Fruit fly (Drosophila melanogaster) whole organism, embryonic: ENCODE results near the gene CG13449.

Experiments used
- Aef1 ChIP-seq: fragments of 200-800 bp; sonication (Bioruptor generic); IDR thresholded peaks from 3 replicates; pipeline ENCODE4 v1.3.6; 2022; ENCODE audit warnings: missing biosample characterization, missing genetic modification characterization
- Awh ChIP-seq: fragments of 200-800 bp; sonication (Bioruptor generic); IDR thresholded peaks from 2 replicates; pipeline ENCODE4, ENCODE4 v1.3.6; 2022; ENCODE audit warnings: missing biosample characterization, missing genetic modification characterization
- B-H1 ChIP-seq: fragments of 200-800 bp; sonication (Bioruptor generic); IDR thresholded peaks from 3 replicates; pipeline ENCODE4 v1.3.6; 2022; ENCODE audit warnings: missing biosample characterization, missing genetic modification characterization
- CG11504 ChIP-seq: fragments of 200-800 bp; sonication (Bioruptor generic); optimal IDR thresholded peaks from 3 replicates; lab custom pipeline; 2019; ENCODE audit warnings: missing biosample characterization, mild to moderate bottlenecking, missing genetic modification characterization, moderate library complexity
- CG12391 ChIP-seq: fragments of 200-800 bp; sonication (Bioruptor generic); optimal IDR thresholded peaks from 3 replicates; lab custom pipeline; 2018; ENCODE audit warnings: missing biosample characterization, mild to moderate bottlenecking, missing genetic modification characterization, moderate library complexity
- CG15479 ChIP-seq: fragments of 200-800 bp; sonication (Bioruptor generic); optimal IDR thresholded peaks from 3 replicates; lab custom pipeline; 2019; ENCODE audit warnings: missing biosample characterization, mild to moderate bottlenecking, missing genetic modification characterization, moderate library complexity
- CG18011 ChIP-seq: fragments of 200-800 bp; sonication (Bioruptor generic); optimal IDR thresholded peaks from 2 replicates; lab custom pipeline; 2017; ENCODE audit warnings: missing biosample characterization, missing genetic modification characterization, mild to moderate bottlenecking, moderate library complexity, missing genotype
- CG18262 ChIP-seq: fragments of 200-800 bp; optimal IDR thresholded peaks from 3 replicates; lab custom pipeline; 2019; ENCODE audit warnings: missing biosample characterization, mild to moderate bottlenecking, missing genetic modification characterization, moderate library complexity
- CG2199 ChIP-seq: fragments of 200-800 bp; sonication (Bioruptor generic); IDR thresholded peaks from 3 replicates; pipeline ENCODE4 v1.3.6; 2022; ENCODE audit warnings: missing biosample characterization, missing genetic modification characterization
- CG31441 ChIP-seq: fragments of 200-800 bp; sonication (Bioruptor generic); IDR thresholded peaks from 2 replicates; pipeline ENCODE4 v1.3.6; 2022; ENCODE audit warnings: missing biosample characterization, missing genetic modification characterization
- CG4360 ChIP-seq: fragments of 200-800 bp; sonication (Bioruptor generic); IDR thresholded peaks from 2 replicates; pipeline ENCODE4 v1.3.6; 2022; ENCODE audit warnings: missing biosample characterization, missing genetic modification characterization
- CG8290 ChIP-seq, 3 experiments: fragments of 200-800 bp; sonication (Bioruptor generic); optimal IDR thresholded peaks; 2 replicates each; lab custom pipeline; 2016 to 2019; ENCODE audit warnings: missing biosample characterization in 3 of 3, missing genetic modification characterization in 3 of 3, mild to moderate bottlenecking in 2 of 3, moderate library complexity in 1 of 3
- CG8388 ChIP-seq: fragments of 200-800 bp; sonication (Bioruptor generic); optimal IDR thresholded peaks from 2 replicates; lab custom pipeline; 2019; ENCODE audit warnings: missing biosample characterization, mild to moderate bottlenecking, missing genetic modification characterization, moderate library complexity
- Chrac-16 ChIP-seq: fragments of 200-800 bp; sonication (Bioruptor generic); optimal IDR thresholded peaks from 3 replicates; lab custom pipeline; 2016; ENCODE audit warnings: missing biosample characterization, missing genetic modification characterization
- CkIIα-i1 ChIP-seq: fragments of 200-800 bp; sonication (Bioruptor generic); IDR thresholded peaks from 2 replicates; pipeline ENCODE4 v1.3.6; 2022; ENCODE audit warnings: missing biosample characterization, missing genetic modification characterization
- D ChIP-seq, 2 experiments: fragments of 200-800 bp in 1 of 2; fragments of >200 bp in 1 of 2; sonication (Bioruptor generic) in 1 of 2; optimal IDR thresholded peaks; 2 replicates in 1 of 2; 3 replicates in 1 of 2; lab custom pipeline; 2017; ENCODE audit warnings: mild to moderate bottlenecking in 1 of 2, missing biosample characterization in 1 of 2, missing genetic modification characterization in 1 of 2, missing genetic modification reagents in 1 of 2
- Dref ChIP-seq: fragments of 200-800 bp; sonication (Bioruptor generic); IDR thresholded peaks from 2 replicates; pipeline ENCODE4 v1.3.6; 2022; ENCODE audit warnings: missing biosample characterization, missing genetic modification characterization
- Fer2 ChIP-seq: fragments of 200-800 bp; sonication (Bioruptor generic); optimal IDR thresholded peaks from 2 replicates; lab custom pipeline; 2018; ENCODE audit warnings: missing biosample characterization, mild to moderate bottlenecking, missing genetic modification characterization, moderate library complexity
- HLH3B ChIP-seq: fragments of 200-800 bp; sonication (Bioruptor generic); IDR thresholded peaks from 2 replicates; pipeline ENCODE4 v1.3.6; 2022; ENCODE audit warnings: missing biosample characterization, missing genetic modification characterization
- Hmr ChIP-seq: fragments of 200-800 bp; sonication (Bioruptor generic); optimal IDR thresholded peaks from 3 replicates; lab custom pipeline; 2017; ENCODE audit warnings: mild to moderate bottlenecking, missing biosample characterization, missing genetic modification reagents, missing genetic modification characterization
- Mes4 ChIP-seq: fragments of 200-800 bp; sonication (Bioruptor generic); optimal IDR thresholded peaks from 2 replicates; lab custom pipeline; 2016; ENCODE audit warnings: missing biosample characterization, missing genetic modification characterization
- Nf-YC ChIP-seq: fragments of 200-800 bp; optimal IDR thresholded peaks from 3 replicates; lab custom pipeline; 2019; ENCODE audit warnings: missing biosample characterization, mild to moderate bottlenecking, missing genetic modification characterization, moderate library complexity
- Optix ChIP-seq: fragments of 200-800 bp; sonication (Bioruptor generic); IDR thresholded peaks from 3 replicates; pipeline ENCODE4 v1.3.6; 2022; ENCODE audit warnings: missing biosample characterization, missing genetic modification characterization
- Sin3A ChIP-seq: fragments of >200 bp; optimal IDR thresholded peaks from 2 replicates; lab custom pipeline; 2018
- TFAM ChIP-seq: fragments of 200-800 bp; sonication (Bioruptor generic); optimal IDR thresholded peaks from 2 replicates; lab custom pipeline; 2017; ENCODE audit warnings: missing biosample characterization, missing genetic modification characterization, inconsistent platforms
- Trl ChIP-seq, 3 experiments: fragments of >200 bp in 2 of 3; fragments of 200-800 bp in 1 of 3; sonication (Bioruptor generic) in 1 of 3; optimal IDR thresholded peaks; 2 replicates in 1 of 3; 3 replicates in 2 of 3; lab custom pipeline; 2016 to 2017; ENCODE audit warnings: missing biosample characterization in 1 of 3, missing genetic modification characterization in 1 of 3
- ac ChIP-seq: fragments of 200-800 bp; sonication (Bioruptor generic); optimal IDR thresholded peaks from 3 replicates; lab custom pipeline; 2017; ENCODE audit warnings: missing biosample characterization, mild to moderate bottlenecking, missing genetic modification characterization
- bsh ChIP-seq, 2 experiments: fragments of 200-800 bp; sonication (Bioruptor generic); optimal IDR thresholded peaks; 2 replicates each; lab custom pipeline; 2017 to 2018; ENCODE audit warnings: mild to moderate bottlenecking in 2 of 2, missing biosample characterization in 2 of 2, missing genetic modification characterization in 2 of 2, moderate library complexity in 1 of 2
- crol ChIP-seq: fragments of 200-800 bp; sonication (Bioruptor generic); IDR thresholded peaks from 2 replicates; pipeline ENCODE4 v1.3.6; 2022; ENCODE audit warnings: missing biosample characterization, missing genetic modification characterization
- emc ChIP-seq: fragments of 200-800 bp; sonication (Bioruptor generic); optimal IDR thresholded peaks from 2 replicates; lab custom pipeline; 2016; ENCODE audit warnings: missing biosample characterization, missing genetic modification characterization
- fu2 ChIP-seq: fragments of 200-800 bp; sonication (Bioruptor generic); optimal IDR thresholded peaks from 2 replicates; lab custom pipeline; 2016; ENCODE audit warnings: missing biosample characterization, missing genetic modification characterization
- grn ChIP-seq: fragments of 200-800 bp; sonication (Bioruptor generic); optimal IDR thresholded peaks from 3 replicates; lab custom pipeline; 2017; ENCODE audit warnings: missing biosample characterization, missing genetic modification characterization
- hkb ChIP-seq, 2 experiments: fragments of 200-800 bp in 1 of 2; fragments of >200 bp in 1 of 2; sonication (Bioruptor generic) in 1 of 2; IDR thresholded peaks in 1 of 2; optimal IDR thresholded peaks in 1 of 2; 2 replicates each; pipeline versions ENCODE4 v1.3.6 to Lab custom; 2017 to 2022; ENCODE audit warnings: missing biosample characterization in 1 of 2, missing genetic modification characterization in 1 of 2
- jumu ChIP-seq: fragments of 200-800 bp; sonication (Bioruptor generic); optimal IDR thresholded peaks from 3 replicates; lab custom pipeline; 2016; ENCODE audit warnings: missing biosample characterization, missing genetic modification characterization
- nom ChIP-seq: fragments of 200-800 bp; sonication (Bioruptor generic); optimal IDR thresholded peaks from 2 replicates; lab custom pipeline; 2017; ENCODE audit warnings: missing biosample characterization, missing genetic modification characterization, mild to moderate bottlenecking, moderate library complexity, missing genetic modification reagents
- oc ChIP-seq: fragments of 200-800 bp; sonication (Bioruptor generic); optimal IDR thresholded peaks from 2 replicates; lab custom pipeline; 2018; ENCODE audit warnings: missing biosample characterization, mild to moderate bottlenecking, missing genetic modification characterization, moderate library complexity
- pfk ChIP-seq: fragments of 200-800 bp; sonication (Bioruptor generic); optimal IDR thresholded peaks from 2 replicates; lab custom pipeline; 2018; ENCODE audit warnings: missing biosample characterization, mild to moderate bottlenecking, missing genetic modification characterization, moderate library complexity
- scrt ChIP-seq: fragments of 200-800 bp; sonication (Bioruptor generic); optimal IDR thresholded peaks from 2 replicates; lab custom pipeline; 2018; ENCODE audit warnings: missing biosample characterization, mild to moderate bottlenecking, missing genetic modification characterization, moderate library complexity
- sug ChIP-seq: fragments of 200-800 bp; optimal IDR thresholded peaks from 2 replicates; lab custom pipeline; 2019; ENCODE audit warnings: missing biosample characterization, mild to moderate bottlenecking, missing genetic modification characterization, moderate library complexity
- zen ChIP-seq: fragments of 200-800 bp; sonication (Bioruptor generic); optimal IDR thresholded peaks from 3 replicates; lab custom pipeline; 2018; ENCODE audit warnings: missing biosample characterization, mild to moderate bottlenecking, missing genetic modification characterization, moderate library complexity
- zfh1 ChIP-seq: fragments of 200-800 bp; sonication (Bioruptor generic); IDR thresholded peaks from 3 replicates; pipeline ENCODE4 v1.3.6; 2022; ENCODE audit warnings: missing biosample characterization, missing genetic modification characterization

CG13449 gene

dm6 chr3L:15595175-15595724, 17.4 kb downstream of the CG13449 start (continued):
- TF ChIP-seq CG8290 (GFP tag; optimal IDR thresholded peaks at IDR 0.05; lab: Kevin White, UChicago) (no peak), CG8290 (tag; optimal IDR thresholded peaks at IDR 0.05; lab: Kevin White, UChicago) (peak in 1 of 2 experiments; percentile 21), Chrac-16 (no peak), Fer2 (tag; lab: Kevin White, UChicago) (no peak), B-H1 (no peak), CG31441 (GFP tag; lab: Robert Waterston, UW) (no peak), CG8388 (GFP tag; lab: Kevin White, UChicago) (peak; percentile 3), bsh (GFP tag; optimal IDR thresholded peaks at IDR 0.05; lab: Kevin White, UChicago) (peak in 1 of 2 experiments; percentile 29), Hmr (peak; percentile 18), Mes4 (no peak), Sin3A (no peak), CG11504 (tag; lab: Kevin White, UChicago) (peak; percentile 24), HLH3B (GFP tag; lab: Robert Waterston, UW) (no peak), CG18262 (peak; percentile 22), CG18011 (GFP tag; lab: Kevin White, UChicago) (no peak), TFAM (GFP tag; lab: Kevin White, UChicago) (no peak), hkb (optimal IDR thresholded peaks at IDR 0.05; lab: Kevin White, UChicago) (no peak), hkb (GFP tag; IDR thresholded peaks at IDR 0.05; lab: Robert Waterston, UW) (0 out of 2 replicates have a peak, but pooled peaks have one; percentile 10), grn (GFP tag; lab: Kevin White, UChicago) (peak; percentile 46), CG12391 (peak; percentile 23)

dm6 chr3L:15594093-15594653, 18.5 kb downstream of the CG13449 start:
- TF ChIP-seq crol (GFP tag; lab: Robert Waterston, UW) (peak; percentile 59), D (optimal IDR thresholded peaks at IDR 0.05; lab: Kevin White, UChicago) (peak; percentile 82), D (GFP tag; optimal IDR thresholded peaks at IDR 0.05; lab: Kevin White, UChicago) (no peak), sug (tag; lab: Kevin White, UChicago) (no peak), zen (tag; lab: Kevin White, UChicago) (peak; percentile 31), CkIIα-i1 (GFP tag; lab: Robert Waterston, UW) (no peak), CG4360 (GFP tag; lab: Robert Waterston, UW) (peak; percentile 54; the same call in 1 of the 2 replicates), Dref (GFP tag; lab: Robert Waterston, UW) (no peak), nom (GFP tag; lab: Kevin White, UChicago) (peak; percentile 3), fu2 (GFP tag; lab: Kevin White, UChicago) (no peak), Nf-YC (tag; lab: Kevin White, UChicago) (no peak), Awh (GFP tag; lab: Robert Waterston, UW) (no peak), CG15479 (GFP tag; lab: Kevin White, UChicago) (peak; percentile 92), CG2199 (0 out of 3 replicates have a peak, but pooled peaks have one; percentile 37)

- TF ChIP-seq Aef1 = no peak
- TF ChIP-seq oc (tag; lab: Kevin White, UChicago) = no peak
- TF ChIP-seq emc (GFP tag; lab: Kevin White, UChicago) = no peak
- peak; percentile 48 for TF ChIP-seq CG11504 (tag; lab: Kevin White, UChicago)
- no peak for TF ChIP-seq zfh1 (GFP tag; lab: Robert Waterston, UW)
- peak; percentile 13 to 39 for TF ChIP-seq Trl (optimal IDR thresholded peaks at IDR 0.05; lab: Kevin White, UChicago)
- no peak for TF ChIP-seq Trl (GFP tag; optimal IDR thresholded peaks at IDR 0.05; lab: Kevin White, UChicago)
- TF ChIP-seq scrt (GFP tag; lab: Kevin White, UChicago) = peak; percentile 100
- no peak for TF ChIP-seq jumu (GFP tag; lab: Kevin White, UChicago)
- TF ChIP-seq Optix = no peak
- peak; percentile 17 for TF ChIP-seq ac (GFP tag; lab: Kevin White, UChicago)
- TF ChIP-seq pfk = no peak
- peak; percentile 80 for TF ChIP-seq D (optimal IDR thresholded peaks at IDR 0.05; lab: Kevin White, UChicago)
- TF ChIP-seq D (GFP tag; optimal IDR thresholded peaks at IDR 0.05; lab: Kevin White, UChicago) = no peak
Observed at dm6 chr3L:15593399-15593798, 19.2 kb downstream of the CG13449 start.
